Worm (Caenorhabditis elegans) whole organism, L1 larva: Measurements from ENCODE around the gene C12D12.3.

Experiments used
- alr-1 ChIP-seq: fragments of 200-800 bp; sonication (Bioruptor generic); optimal IDR thresholded peaks from 2 replicates; lab custom pipeline; 2018; ENCODE audit warnings: borderline replicate concordance, mild to moderate bottlenecking, missing genetic modification characterization, missing compliant biosample characterization
- ama-1 ChIP-seq: fragments of 150-350 bp; optimal IDR thresholded peaks from 2 replicates; lab custom pipeline; 2014
- dpl-1 ChIP-seq, 3 experiments: fragments of 150-350 bp in 2 of 3; sonication (generic microtip) in 1 of 3; optimal IDR thresholded peaks; 2 replicates each; lab custom pipeline; 2014 to 2017; ENCODE audit warnings: missing biosample characterization in 3 of 3, missing genetic modification characterization in 3 of 3, missing genetic modification reagents in 3 of 3
- lin-39 ChIP-seq: fragments of 150-350 bp; optimal IDR thresholded peaks from 2 replicates; lab custom pipeline; 2014; ENCODE audit warnings: missing biosample characterization, missing genetic modification reagents, missing genetic modification characterization
- lir-3 ChIP-seq: sonication (generic microtip); optimal IDR thresholded peaks from 2 replicates; lab custom pipeline; 2016; ENCODE audit warnings: mild to moderate bottlenecking, missing genetic modification characterization, moderate library complexity, missing compliant biosample characterization; ENCODE audit not compliant: poor library complexity
- lsy-2 ChIP-seq, 2 experiments: fragments of 150-350 bp; optimal IDR thresholded peaks; 2 replicates each; lab custom pipeline; 2014; ENCODE audit warnings: missing biosample characterization in 2 of 2, missing genetic modification characterization in 2 of 2
- nhr-237 ChIP-seq: fragments of 150-350 bp; optimal IDR thresholded peaks from 2 replicates; lab custom pipeline; 2014; ENCODE audit warnings: missing biosample characterization, missing genetic modification characterization
- pag-3 ChIP-seq: sonication (generic microtip); optimal IDR thresholded peaks from 2 replicates; lab custom pipeline; 2017; ENCODE audit warnings: missing genetic modification characterization, mild to moderate bottlenecking, missing compliant biosample characterization, antibody characterized with exemption, borderline replicate concordance; ENCODE audit not compliant: insufficient read depth
- snpc-4 ChIP-seq: fragments of 150-350 bp; optimal IDR thresholded peaks from 2 replicates; lab custom pipeline; 2014; ENCODE audit warnings: missing biosample characterization, missing genetic modification characterization
- tbx-2 ChIP-seq: sonication (generic microtip); optimal IDR thresholded peaks from 2 replicates; lab custom pipeline; 2016; ENCODE audit warnings: missing genetic modification characterization, missing compliant biosample characterization
- unc-30 ChIP-seq: sonication (generic microtip); optimal IDR thresholded peaks from 2 replicates; lab custom pipeline; 2017; ENCODE audit warnings: missing biosample characterization, missing genetic modification characterization
- unc-86 ChIP-seq: sonication (generic microtip); optimal IDR thresholded peaks from 2 replicates; lab custom pipeline; 2016; ENCODE audit warnings: missing genetic modification characterization, missing compliant biosample characterization
- vab-15 ChIP-seq: sonication (generic microtip); optimal IDR thresholded peaks from 2 replicates; lab custom pipeline; 2017; ENCODE audit warnings: missing genotype, mild to moderate bottlenecking, missing genetic modification characterization, missing compliant biosample characterization

ce11 chrX:3444514-3444913 is 44.6 kb upstream of the C12D12.3 start, which contains the start of gene ZK813.7:
- no peak for TF ChIP-seq ama-1 (lab: Kevin White, UChicago)
- TF ChIP-seq pag-3 (tag; lab: Kevin White, UChicago): no peak
- no peak for TF ChIP-seq lsy-2 (tag; optimal IDR thresholded peaks at IDR 0.05; lab: Kevin White, UChicago)
- no peak for TF ChIP-seq lir-3 (tag; lab: Kevin White, UChicago)
- TF ChIP-seq lin-39 (tag; lab: Kevin White, UChicago): no peak
- no peak for TF ChIP-seq unc-86 (tag; lab: Kevin White, UChicago)
- TF ChIP-seq unc-30 (tag; lab: Kevin White, UChicago): no peak
- no peak for TF ChIP-seq nhr-237 (tag; lab: Kevin White, UChicago)
- no peak for TF ChIP-seq dpl-1 (GFP tag; optimal IDR thresholded peaks at IDR 0.05; lab: Kevin White, UChicago)
- TF ChIP-seq alr-1 (tag; lab: Kevin White, UChicago): no peak
- no peak for TF ChIP-seq vab-15
- no peak for TF ChIP-seq snpc-4 (tag; lab: Kevin White, UChicago)
- no peak for TF ChIP-seq tbx-2
